Worm (Caenorhabditis elegans) whole organism, young adult: ENCODE measurements around the gene R13H7.2.

Experiments
- C06A6.2 ChIP-seq: fragments of 200-800 bp; sonication (Bioruptor generic); conservative IDR thresholded peaks from 2 replicates; pipeline ENCODE4 v1.3.6; 2022; ENCODE audit warnings: missing genetic modification characterization, missing compliant biosample characterization
- F37B4.10 ChIP-seq: fragments of 200-800 bp; sonication (Bioruptor generic); IDR thresholded peaks from 2 replicates; pipeline ENCODE4 v1.3.6; 2022; ENCODE audit warnings: missing genetic modification characterization, missing compliant biosample characterization
- F57A8.1 ChIP-seq: fragments of 200-800 bp; sonication (Bioruptor generic); optimal IDR thresholded peaks from 2 replicates; lab custom pipeline; 2018; ENCODE audit warnings: mild to moderate bottlenecking, missing genetic modification characterization, moderate library complexity, missing compliant biosample characterization
- T07F8.4 ChIP-seq: sonication (generic microtip); optimal IDR thresholded peaks from 2 replicates; lab custom pipeline; 2016; ENCODE audit warnings: mild to moderate bottlenecking, missing genetic modification characterization, moderate library complexity, missing compliant biosample characterization
- ekl-4 ChIP-seq: fragments of 200-800 bp; sonication (Bioruptor generic); IDR thresholded peaks from 2 replicates; pipeline ENCODE4 v1.3.6; 2022; ENCODE audit warnings: missing genetic modification reagents, missing genetic modification characterization, missing compliant biosample characterization
- madf-3 ChIP-seq: fragments of 200-800 bp; sonication (Bioruptor generic); IDR thresholded peaks from 2 replicates; pipeline ENCODE4 v1.3.6; 2022; ENCODE audit warnings: missing genetic modification reagents, missing genetic modification characterization, missing compliant biosample characterization
- mcd-1 ChIP-seq: fragments of 200-800 bp; sonication (Bioruptor generic); IDR thresholded peaks from 2 replicates; pipeline ENCODE4 v1.3.6; 2022; ENCODE audit warnings: missing genetic modification reagents, missing genetic modification characterization, missing compliant biosample characterization
- nhr-80 ChIP-seq: sonication (generic microtip); optimal IDR thresholded peaks from 2 replicates; lab custom pipeline; 2016; ENCODE audit warnings: missing genetic modification characterization, missing compliant biosample characterization
- pha-4 ChIP-seq: fragments of 150-350 bp; sonication (generic microtip); optimal IDR thresholded peaks from 2 replicates; lab custom pipeline; 2014; ENCODE audit warnings: missing biosample characterization, missing genetic modification reagents, missing genetic modification characterization
- repo-1 ChIP-seq: sonication (generic microtip); optimal IDR thresholded peaks from 2 replicates; lab custom pipeline; 2017; ENCODE audit warnings: mild to moderate bottlenecking, missing genetic modification characterization, missing compliant biosample characterization
- snpc-1.3 ChIP-seq: sonication (generic microtip); optimal IDR thresholded peaks from 2 replicates; lab custom pipeline; 2017; ENCODE audit warnings: missing genetic modification characterization, mild to moderate bottlenecking, missing compliant biosample characterization, antibody characterized with exemption, moderate library complexity, missing genotype, missing genetic modification reagents; ENCODE audit not compliant: insufficient read depth
- tlf-1 ChIP-seq: fragments of 200-800 bp; sonication (Bioruptor generic); optimal IDR thresholded peaks from 2 replicates; lab custom pipeline; 2018; ENCODE audit warnings: mild to moderate bottlenecking, missing genetic modification characterization, missing compliant biosample characterization
- unc-130 ChIP-seq: sonication (generic microtip); optimal IDR thresholded peaks from 2 replicates; lab custom pipeline; 2016; ENCODE audit warnings: missing genetic modification reagents, missing genetic modification characterization, missing compliant biosample characterization
- unc-62 ChIP-seq: fragments of 150-350 bp; optimal IDR thresholded peaks from 2 replicates; lab custom pipeline; 2014; ENCODE audit warnings: missing biosample characterization, missing genetic modification reagents, missing genetic modification characterization

DNA sequence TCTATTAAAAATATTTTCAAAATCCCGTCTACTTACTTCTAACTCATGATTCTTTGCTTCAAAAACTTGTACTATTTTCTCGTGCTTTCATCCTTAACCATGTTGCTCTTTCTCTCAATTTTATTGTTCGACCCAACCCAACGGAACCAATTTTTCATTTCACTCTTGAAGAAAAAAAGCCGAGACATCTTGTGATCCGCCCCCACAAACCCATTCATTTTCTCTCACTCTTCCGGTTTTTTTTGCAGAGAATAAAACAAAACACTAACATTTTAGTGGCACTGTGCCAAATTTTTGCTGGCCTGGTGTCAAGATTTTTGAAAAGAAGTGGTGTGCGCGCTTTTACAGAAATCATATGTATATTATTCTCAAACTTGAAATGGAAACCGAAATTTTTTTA, 22.4 kb downstream of the R13H7.2 start:
- TF ChIP-seq snpc-1.3 (tag; lab: Kevin White, UChicago) (no peak), unc-62 (GFP tag; lab: Kevin White, UChicago) (no peak), C06A6.2 (no peak), F57A8.1 (GFP tag; lab: Kevin White, UChicago) (no peak), unc-130 (GFP tag; lab: Kevin White, UChicago) (no peak), mcd-1 (GFP tag; lab: Robert Waterston, UW) (no peak), T07F8.4 (tag; lab: Kevin White, UChicago) (no peak), madf-3 (GFP tag; lab: Robert Waterston, UW) (no peak), repo-1 (tag; lab: Kevin White, UChicago) (no peak), pha-4 (tag; lab: Kevin White, UChicago) (no peak), nhr-80 (tag; lab: Kevin White, UChicago) (no peak), F37B4.10 (GFP tag; lab: Robert Waterston, UW) (no peak), tlf-1 (GFP tag; lab: Kevin White, UChicago) (no peak), ekl-4 (GFP tag; lab: Robert Waterston, UW) (no peak)
